Worm (Caenorhabditis elegans) whole organism, L1 larva: ENCODE results near the gene nhr-17.

Experiments
- C04F5.9 ChIP-seq: sonication (generic microtip); optimal IDR thresholded peaks from 2 replicates; lab custom pipeline; 2016; ENCODE audit warnings: missing genetic modification characterization, missing compliant biosample characterization
- C16A3.4 ChIP-seq: fragments of 150-350 bp; optimal IDR thresholded peaks from 2 replicates; lab custom pipeline; 2014; ENCODE audit warnings: missing biosample characterization, missing genetic modification characterization
- F16B12.6 ChIP-seq: fragments of 150-350 bp; optimal IDR thresholded peaks from 2 replicates; lab custom pipeline; 2014; ENCODE audit warnings: missing biosample characterization, missing genetic modification characterization
- alr-1 ChIP-seq: fragments of 200-800 bp; sonication (Bioruptor generic); optimal IDR thresholded peaks from 2 replicates; lab custom pipeline; 2018; ENCODE audit warnings: borderline replicate concordance, mild to moderate bottlenecking, missing genetic modification characterization, missing compliant biosample characterization
- blmp-1 ChIP-seq: fragments of 150-350 bp; optimal IDR thresholded peaks from 2 replicates; lab custom pipeline; 2014; ENCODE audit warnings: missing biosample characterization, missing genetic modification characterization
- ceh-8 ChIP-seq: fragments of 200-800 bp; sonication (Bioruptor generic); optimal IDR thresholded peaks from 2 replicates; lab custom pipeline; 2018; ENCODE audit warnings: mild to moderate bottlenecking, missing genetic modification characterization, moderate library complexity, missing compliant biosample characterization
- ceh-88 ChIP-seq: fragments of 200-800 bp; sonication (Bioruptor generic); IDR thresholded peaks from 2 replicates; pipeline ENCODE4 v1.3.6; 2022; ENCODE audit warnings: missing genetic modification characterization, missing compliant biosample characterization
- ces-1 ChIP-seq: fragments of 150-350 bp; optimal IDR thresholded peaks from 2 replicates; lab custom pipeline; 2014; ENCODE audit warnings: missing biosample characterization, missing genetic modification reagents, missing genetic modification characterization
- dpl-1 ChIP-seq, 3 experiments: fragments of 150-350 bp in 2 of 3; sonication (generic microtip) in 1 of 3; optimal IDR thresholded peaks; 2 replicates each; lab custom pipeline; 2014 to 2017; ENCODE audit warnings: missing biosample characterization in 3 of 3, missing genetic modification characterization in 3 of 3, missing genetic modification reagents in 3 of 3
- efl-1 ChIP-seq, 4 experiments: fragments of 150-350 bp; optimal IDR thresholded peaks in 3 of 4; peaks in 1 of 4; 1 replicate in 1 of 4; 2 replicates in 3 of 4; lab custom pipeline; 2014; ENCODE audit warnings: missing biosample characterization in 2 of 4, missing genetic modification characterization in 2 of 4, missing genetic modification reagents in 2 of 4
- efl-3 ChIP-seq: fragments of 200-800 bp; sonication (Bioruptor generic); optimal IDR thresholded peaks from 2 replicates; lab custom pipeline; 2018; ENCODE audit warnings: mild to moderate bottlenecking, missing genetic modification characterization, missing compliant biosample characterization
- elt-2 ChIP-seq: sonication (generic microtip); optimal IDR thresholded peaks from 2 replicates; lab custom pipeline; 2016; ENCODE audit warnings: missing genetic modification characterization, mild to moderate bottlenecking, inconsistent platforms, missing compliant biosample characterization, missing genetic modification reagents
- elt-3 ChIP-seq, 6 experiments: fragments of 150-350 bp in 1 of 6; sonication (generic microtip); optimal IDR thresholded peaks; 2 replicates each; lab custom pipeline; 2017 to 2018; ENCODE audit warnings: missing biosample characterization in 6 of 6, missing genetic modification characterization in 6 of 6, inconsistent platforms in 1 of 6
- fkh-10 ChIP-seq: sonication (generic microtip); optimal IDR thresholded peaks from 2 replicates; lab custom pipeline; 2017; ENCODE audit warnings: missing biosample characterization, missing genetic modification reagents, missing genetic modification characterization
- fos-1 ChIP-seq: fragments of 150-350 bp; optimal IDR thresholded peaks from 2 replicates; lab custom pipeline; 2014; ENCODE audit warnings: missing biosample characterization, missing genetic modification characterization
- hpl-2 ChIP-seq: fragments of 150-350 bp; optimal IDR thresholded peaks from 2 replicates; lab custom pipeline; 2014; ENCODE audit warnings: missing biosample characterization, missing genetic modification reagents, missing genetic modification characterization
- jun-1 ChIP-seq: fragments of 150-350 bp; optimal IDR thresholded peaks from 2 replicates; lab custom pipeline; 2014; ENCODE audit warnings: missing biosample characterization, missing genetic modification reagents, missing genetic modification characterization
- lin-14 ChIP-seq: fragments of 200-800 bp; sonication (Bioruptor generic); optimal IDR thresholded peaks from 2 replicates; lab custom pipeline; 2018; ENCODE audit warnings: mild to moderate bottlenecking, missing genetic modification characterization, moderate library complexity, missing compliant biosample characterization
- lin-15B ChIP-seq: fragments of 150-350 bp; sonication (generic microtip); optimal IDR thresholded peaks from 3 replicates; lab custom pipeline; 2014; ENCODE audit warnings: missing biosample characterization, missing genetic modification characterization
- lin-35 ChIP-seq, 2 experiments: fragments of 150-350 bp; optimal IDR thresholded peaks; 2 replicates each; lab custom pipeline; 2014; ENCODE audit warnings: missing biosample characterization in 2 of 2, missing genetic modification characterization in 2 of 2, missing genetic modification reagents in 2 of 2
- lir-3 ChIP-seq: sonication (generic microtip); optimal IDR thresholded peaks from 2 replicates; lab custom pipeline; 2016; ENCODE audit warnings: mild to moderate bottlenecking, missing genetic modification characterization, moderate library complexity, missing compliant biosample characterization; ENCODE audit not compliant: poor library complexity
- lsy-2 ChIP-seq, 2 experiments: fragments of 150-350 bp; optimal IDR thresholded peaks; 2 replicates each; lab custom pipeline; 2014; ENCODE audit warnings: missing biosample characterization in 2 of 2, missing genetic modification characterization in 2 of 2
- mdl-1 ChIP-seq, 2 experiments: fragments of 150-350 bp; optimal IDR thresholded peaks; 2 replicates each; lab custom pipeline; 2014 to 2017; ENCODE audit warnings: missing biosample characterization in 2 of 2, missing genetic modification characterization in 2 of 2, inconsistent platforms in 1 of 2
- mep-1 ChIP-seq: fragments of 150-350 bp; optimal IDR thresholded peaks from 2 replicates; lab custom pipeline; 2014; ENCODE audit warnings: missing biosample characterization, missing genetic modification characterization
- nhr-20 ChIP-seq: sonication (generic microtip); optimal IDR thresholded peaks from 2 replicates; lab custom pipeline; 2016; ENCODE audit warnings: mild to moderate bottlenecking, missing genetic modification characterization, missing compliant biosample characterization
- nhr-47 ChIP-seq: sonication (generic microtip); optimal IDR thresholded peaks from 2 replicates; lab custom pipeline; 2016; ENCODE audit warnings: mild to moderate bottlenecking, missing genetic modification characterization, moderate library complexity, missing compliant biosample characterization
- nhr-71 ChIP-seq: sonication (generic microtip); optimal IDR thresholded peaks from 2 replicates; lab custom pipeline; 2016; ENCODE audit warnings: mild to moderate bottlenecking, missing genetic modification characterization, moderate library complexity, missing compliant biosample characterization
- nhr-76 ChIP-seq: sonication (generic microtip); optimal IDR thresholded peaks from 2 replicates; lab custom pipeline; 2017; ENCODE audit warnings: missing biosample characterization, missing genetic modification characterization
- nhr-77 ChIP-seq: fragments of 150-350 bp; optimal IDR thresholded peaks from 2 replicates; lab custom pipeline; 2014; ENCODE audit warnings: missing biosample characterization, missing genetic modification characterization
- nhr-85 ChIP-seq: sonication (generic microtip); peaks from one replicate; lab custom pipeline; 2016; ENCODE audit warnings: missing genetic modification characterization, inconsistent platforms, missing compliant biosample characterization
- nhr-90 ChIP-seq: sonication (generic microtip); optimal IDR thresholded peaks from 2 replicates; lab custom pipeline; 2016; ENCODE audit warnings: mild to moderate bottlenecking, missing genetic modification characterization, missing compliant biosample characterization; ENCODE audit not compliant: poor library complexity
- pqm-1 ChIP-seq: sonication (generic microtip); optimal IDR thresholded peaks from 3 replicates; lab custom pipeline; 2017; ENCODE audit warnings: missing biosample characterization, missing genetic modification characterization
- rnt-1 ChIP-seq: sonication (generic microtip); optimal IDR thresholded peaks from 2 replicates; lab custom pipeline; 2016; ENCODE audit warnings: mild to moderate bottlenecking, missing genetic modification characterization, moderate library complexity, missing compliant biosample characterization
- skn-1 ChIP-seq: fragments of 150-350 bp; optimal IDR thresholded peaks from 2 replicates; lab custom pipeline; 2014; ENCODE audit warnings: missing biosample characterization, missing genetic modification characterization
- snu-23 ChIP-seq: sonication (generic microtip); optimal IDR thresholded peaks from 2 replicates; lab custom pipeline; 2016; ENCODE audit warnings: missing genetic modification characterization, missing compliant biosample characterization
- sptf-1 ChIP-seq: fragments of 150-350 bp; optimal IDR thresholded peaks from 2 replicates; lab custom pipeline; 2014; ENCODE audit warnings: missing biosample characterization, missing genetic modification characterization
- swsn-7 ChIP-seq: sonication (generic microtip); optimal IDR thresholded peaks from 2 replicates; lab custom pipeline; 2016; ENCODE audit warnings: missing genetic modification characterization, missing compliant biosample characterization
- tbx-2 ChIP-seq: sonication (generic microtip); optimal IDR thresholded peaks from 2 replicates; lab custom pipeline; 2016; ENCODE audit warnings: missing genetic modification characterization, missing compliant biosample characterization
- tlp-1 ChIP-seq: fragments of 150-350 bp; optimal IDR thresholded peaks from 2 replicates; lab custom pipeline; 2014; ENCODE audit warnings: missing biosample characterization, missing genetic modification characterization
- unc-130 ChIP-seq: fragments of 150-350 bp; optimal IDR thresholded peaks from 2 replicates; lab custom pipeline; 2017; ENCODE audit warnings: missing biosample characterization, missing genetic modification characterization, inconsistent platforms
- vab-15 ChIP-seq: sonication (generic microtip); optimal IDR thresholded peaks from 2 replicates; lab custom pipeline; 2017; ENCODE audit warnings: missing genotype, mild to moderate bottlenecking, missing genetic modification characterization, missing compliant biosample characterization
- ztf-11 ChIP-seq, 2 experiments: sonication (generic microtip); optimal IDR thresholded peaks; 2 replicates each; lab custom pipeline; 2016 to 2017; ENCODE audit warnings: missing genetic modification characterization in 2 of 2, missing biosample characterization in 1 of 2, missing compliant biosample characterization in 1 of 2

The nhr-17 gene

DNA sequence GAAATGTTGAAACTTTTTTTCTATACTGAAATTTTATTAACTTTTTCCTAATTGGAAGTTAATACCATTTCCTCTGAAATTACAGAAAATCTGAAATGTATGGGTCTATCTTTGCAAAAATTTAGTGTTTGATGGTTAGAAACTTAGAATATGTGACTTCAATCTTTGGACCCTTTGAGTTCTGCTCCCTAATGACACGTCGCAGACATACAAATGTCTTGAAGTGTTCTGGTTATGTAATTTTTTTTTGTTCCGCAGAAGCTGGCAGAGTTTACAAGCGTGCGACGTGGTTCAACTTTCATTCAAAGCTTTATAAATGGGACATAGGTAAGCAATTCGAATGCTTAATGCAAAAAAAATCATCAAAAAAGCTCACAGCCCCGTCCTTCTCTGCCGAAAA is 29.7 kb downstream of the nhr-17 start:
- TF ChIP-seq F16B12.6 (no peak), efl-3 (GFP tag; lab: Kevin White, UChicago) (no peak), ztf-11 (tag; optimal IDR thresholded peaks at IDR 0.05; lab: Kevin White, UChicago) (no peak), hpl-2 (GFP tag; lab: Kevin White, UChicago) (no peak), nhr-85 (tag; lab: Kevin White, UChicago) (no peak), ceh-88 (no peak), alr-1 (tag; lab: Kevin White, UChicago) (no peak), ceh-8 (no peak)

DNA sequence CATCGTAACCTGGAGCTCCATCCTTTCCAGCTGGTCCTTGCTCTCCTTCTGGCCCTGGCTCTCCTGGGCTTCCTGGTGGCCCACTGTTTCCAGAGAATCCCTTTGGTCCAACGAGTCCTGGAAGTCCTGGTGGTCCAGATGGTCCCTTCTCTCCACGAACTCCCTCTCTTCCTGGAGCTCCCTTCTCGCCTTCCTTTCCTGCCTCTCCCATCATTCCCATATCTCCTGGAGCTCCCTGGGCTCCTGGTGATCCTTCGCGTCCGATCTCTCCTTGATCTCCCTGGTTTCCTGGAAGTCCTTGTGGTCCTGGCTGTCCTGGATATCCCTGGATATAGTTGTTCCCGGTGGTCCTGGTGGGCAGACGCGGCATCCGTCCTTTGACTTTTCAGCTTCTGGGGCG is 31.4 kb downstream of the nhr-17 start:
- TF ChIP-seq efl-3 (GFP tag; lab: Kevin White, UChicago), result no peak
- no peak for TF ChIP-seq fkh-10
- no peak for TF ChIP-seq lir-3 (tag; lab: Kevin White, UChicago)
- TF ChIP-seq ces-1 (GFP tag; lab: Kevin White, UChicago), result no peak

DNA sequence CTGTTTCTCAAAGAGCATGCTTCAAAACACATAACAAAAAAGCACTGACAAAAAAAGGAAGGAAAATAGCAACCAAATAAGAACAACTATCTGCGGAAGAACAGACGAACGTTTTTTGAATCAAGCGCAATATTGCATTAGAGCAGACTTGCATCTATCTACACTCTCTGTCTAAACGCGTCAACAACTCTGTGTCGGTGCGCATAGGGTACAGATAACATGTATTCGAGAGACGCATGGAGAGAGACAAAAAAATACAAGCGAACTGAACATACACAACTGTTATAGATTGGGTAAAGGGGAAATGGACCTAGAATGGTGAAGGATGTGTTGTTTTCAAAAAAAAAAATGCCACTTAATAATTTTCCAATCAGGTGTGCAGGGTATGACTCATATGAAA is 32.6 kb downstream of the nhr-17 start:
- TF ChIP-seq nhr-76 (no peak), ceh-88 (no peak), nhr-20 (peak; percentile 65), swsn-7 (tag; lab: Kevin White, UChicago) (peak; percentile 33), mep-1 (tag; lab: Kevin White, UChicago) (peak; percentile 62), snu-23 (GFP tag; lab: Kevin White, UChicago) (peak; percentile 59), ceh-8 (no peak), dpl-1 (GFP tag; optimal IDR thresholded peaks at IDR 0.05; lab: Kevin White, UChicago) (peak; percentile 59 to 80 (median 76)), lin-35 (GFP tag; optimal IDR thresholded peaks at IDR 0.05; lab: Kevin White, UChicago) (peak; percentile 33 to 90), nhr-90 (tag; lab: Kevin White, UChicago) (peak; percentile 42), vab-15 (tag; lab: Kevin White, UChicago) (peak; percentile 22), rnt-1 (tag; lab: Kevin White, UChicago) (peak; percentile 31), nhr-77 (tag; lab: Kevin White, UChicago) (peak; percentile 76), efl-1 (optimal IDR thresholded peaks at IDR 0.05; lab: Kevin White, UChicago) (peak; percentile 15 to 78), efl-1 (GFP tag; optimal IDR thresholded peaks at IDR 0.05 in 1 of 2; lab: Kevin White, UChicago) (peak; percentile 77 to 98), tlp-1 (no peak), C16A3.4 (tag; lab: Kevin White, UChicago) (peak; percentile 62), sptf-1 (no peak), C04F5.9 (tag; lab: Kevin White, UChicago) (no peak), fos-1 (peak; percentile 14), jun-1 (peak; percentile 40), elt-3 (tag; optimal IDR thresholded peaks at IDR 0.05; lab: Kevin White, UChicago) (peak in 2 of 6 experiments; percentile 45), mdl-1 (tag; optimal IDR thresholded peaks at IDR 0.05; lab: Kevin White, UChicago) (peak in 1 of 2 experiments; percentile 80), unc-130 (tag; lab: Kevin White, UChicago) (peak; percentile 7), nhr-71 (tag; lab: Kevin White, UChicago) (peak; percentile 47), lin-14 (GFP tag; lab: Kevin White, UChicago) (peak; percentile 85), skn-1 (tag; lab: Kevin White, UChicago) (peak; percentile 40), nhr-47 (tag; lab: Kevin White, UChicago) (peak; percentile 32), elt-2 (tag; lab: Kevin White, UChicago) (peak; percentile 24), nhr-85 (tag; lab: Kevin White, UChicago) (peak; percentile 75), pqm-1 (no peak), blmp-1 (peak; percentile 73), lin-15B (tag; lab: Kevin White, UChicago) (peak; percentile 14), lsy-2 (tag; optimal IDR thresholded peaks at IDR 0.05; lab: Kevin White, UChicago) (peak in 1 of 2 experiments; percentile 75), tbx-2 (tag; lab: Kevin White, UChicago) (peak; percentile 13)
